Worm (Caenorhabditis elegans): Measurements from ENCODE around the gene vmo-1.

- no peak for TF ChIP-seq ceh-34 (tag; optimal IDR thresholded peaks at IDR 0.05)
- TF ChIP-seq nfya-1 (tag; optimal IDR thresholded peaks at IDR 0.05), result no peak
- TF ChIP-seq fkh-10 (GFP tag; optimal IDR thresholded peaks at IDR 0.05), result no peak
- TF ChIP-seq ama-1 (optimal IDR thresholded peaks at IDR 0.05), result no peak
- TF ChIP-seq ceh-31 (tag; optimal IDR thresholded peaks at IDR 0.05), result no peak
- TF ChIP-seq ceh-14 (tag; optimal IDR thresholded peaks at IDR 0.05), result no peak
- TF ChIP-seq Y22D7AL.16 (tag; optimal IDR thresholded peaks at IDR 0.05), result no peak
- TF ChIP-seq dmd-4 (tag; optimal IDR thresholded peaks at IDR 0.05; ENCODE audit: borderline replicate concordance), result no peak
These were observed at the start of gene vmo-1 for ce11 chrV:20552971-20553370.
